Worm (Caenorhabditis elegans) whole organism, midembryonic: ENCODE data around the gene abu-9.

ENCODE experiments used
- T22C8.4 ChIP-seq: fragments of 200-800 bp; sonication (Bioruptor generic); IDR thresholded peaks from 2 replicates; pipeline ENCODE4 v1.3.6; 2022; ENCODE audit warnings: missing genetic modification characterization, missing compliant biosample characterization
- cog-1 ChIP-seq: sonication (generic microtip); optimal IDR thresholded peaks from 2 replicates; lab custom pipeline; 2016; ENCODE audit warnings: missing genetic modification characterization, missing compliant biosample characterization
- flt-1 ChIP-seq: fragments of 200-800 bp; sonication (Bioruptor generic); IDR thresholded peaks from 2 replicates; pipeline ENCODE4 v1.3.6; 2022; ENCODE audit warnings: missing genetic modification characterization, missing compliant biosample characterization
- klf-2 ChIP-seq: fragments of 200-800 bp; sonication (Bioruptor generic); conservative IDR thresholded peaks from 2 replicates; pipeline ENCODE4 v1.3.6; 2022; ENCODE audit warnings: missing genetic modification reagents, missing genetic modification characterization, missing compliant biosample characterization
- med-1 ChIP-seq: sonication (generic microtip); optimal IDR thresholded peaks from 2 replicates; lab custom pipeline; 2017; ENCODE audit warnings: missing genetic modification characterization, mild to moderate bottlenecking, missing compliant biosample characterization, antibody characterized with exemption, missing genetic modification reagents; ENCODE audit not compliant: insufficient read depth
- ref-1 ChIP-seq: fragments of 200-800 bp; sonication (Bioruptor generic); conservative IDR thresholded peaks from 2 replicates; pipeline ENCODE4 v1.3.6; 2022; ENCODE audit warnings: missing genetic modification reagents, missing genetic modification characterization, missing compliant biosample characterization
- tab-1 ChIP-seq: fragments of 200-800 bp; sonication (Bioruptor generic); IDR thresholded peaks from 2 replicates; pipeline ENCODE4 v1.3.6; 2022; ENCODE audit warnings: missing genetic modification characterization, missing compliant biosample characterization
- ztf-23 ChIP-seq: fragments of 200-800 bp; sonication (Bioruptor generic); IDR thresholded peaks from 2 replicates; pipeline ENCODE4 v1.3.6; 2022; ENCODE audit warnings: missing genetic modification reagents, missing genetic modification characterization, missing compliant biosample characterization
- ztf-29 ChIP-seq: fragments of 200-800 bp; sonication (Bioruptor generic); IDR thresholded peaks from 2 replicates; pipeline ENCODE4 v1.3.6; 2022; ENCODE audit warnings: missing genetic modification reagents, missing genetic modification characterization, missing compliant biosample characterization

The abu-9 gene

DNA sequence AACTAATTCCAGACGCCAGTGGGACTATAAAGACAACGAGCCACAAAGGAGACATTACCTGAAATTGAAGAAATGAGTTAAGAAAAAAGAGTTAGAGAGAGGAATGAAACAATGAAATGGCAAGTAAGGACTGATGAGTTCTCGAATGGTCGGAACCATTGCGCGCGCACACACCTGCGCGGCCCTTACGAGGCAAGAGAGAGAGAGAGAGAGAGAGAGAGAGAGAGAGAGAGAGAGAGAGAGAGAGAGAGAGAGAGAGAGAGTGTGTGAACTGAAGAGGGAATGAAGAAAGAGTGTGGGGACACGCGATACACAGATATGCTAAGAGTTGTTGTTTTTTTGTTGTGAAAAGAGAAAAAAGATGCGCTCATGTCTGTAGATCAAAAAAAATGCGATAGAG lies 4.5 kb downstream of the abu-9 start, which contains the start of gene R09F10.8:
TSS of gene R09F10.8 (minus strand) at position 58 of the 400 bp plus-strand sequence.
- TF ChIP-seq tab-1 (GFP tag; lab: Robert Waterston, UW), result no peak
- TF ChIP-seq ztf-23 (GFP tag; lab: Robert Waterston, UW), result no peak
- no peak for TF ChIP-seq ref-1
- no peak for TF ChIP-seq cog-1 (tag; lab: Kevin White, UChicago)
- TF ChIP-seq ztf-29 (GFP tag; lab: Robert Waterston, UW), result no peak
- TF ChIP-seq flt-1, result no peak
- no peak for TF ChIP-seq med-1 (GFP tag; lab: Kevin White, UChicago)
- TF ChIP-seq klf-2 (GFP tag; lab: Robert Waterston, UW), result no peak
- no peak for TF ChIP-seq T22C8.4 (GFP tag; lab: Robert Waterston, UW)

DNA sequence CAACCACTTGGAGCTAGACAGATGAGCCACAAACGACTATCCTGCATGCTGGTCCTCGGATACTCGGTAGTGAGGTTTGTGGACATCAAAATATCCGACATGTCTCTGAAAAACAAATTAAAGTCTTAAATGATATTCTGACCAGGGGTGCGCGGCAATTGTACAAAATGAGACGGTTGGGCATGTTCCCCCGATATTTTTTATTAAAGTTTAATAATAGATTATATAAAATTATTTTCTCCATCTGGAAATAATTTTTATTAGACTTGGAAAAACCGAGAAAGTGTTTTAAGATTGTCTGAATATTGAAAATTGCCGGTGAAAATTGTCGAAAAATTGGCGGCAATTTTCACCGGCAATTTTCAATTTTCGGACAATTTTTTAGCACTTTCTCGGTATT lies 5.9 kb downstream of the abu-9 start, which contains the start of gene F55E10.4:
TSS of gene F55E10.4 (minus strand) at position 101 of the 400 bp plus-strand sequence.
- TF ChIP-seq ztf-23 (GFP tag; lab: Robert Waterston, UW), result no peak
- no peak for TF ChIP-seq med-1 (GFP tag; lab: Kevin White, UChicago)
- TF ChIP-seq flt-1, result no peak
- no peak for TF ChIP-seq ztf-29 (GFP tag; lab: Robert Waterston, UW)
- TF ChIP-seq cog-1 (tag; lab: Kevin White, UChicago), result no peak
- TF ChIP-seq klf-2 (GFP tag; lab: Robert Waterston, UW), result no peak
- TF ChIP-seq T22C8.4 (GFP tag; lab: Robert Waterston, UW), result no peak
- no peak for TF ChIP-seq ref-1
- TF ChIP-seq tab-1 (GFP tag; lab: Robert Waterston, UW), result no peak

DNA sequence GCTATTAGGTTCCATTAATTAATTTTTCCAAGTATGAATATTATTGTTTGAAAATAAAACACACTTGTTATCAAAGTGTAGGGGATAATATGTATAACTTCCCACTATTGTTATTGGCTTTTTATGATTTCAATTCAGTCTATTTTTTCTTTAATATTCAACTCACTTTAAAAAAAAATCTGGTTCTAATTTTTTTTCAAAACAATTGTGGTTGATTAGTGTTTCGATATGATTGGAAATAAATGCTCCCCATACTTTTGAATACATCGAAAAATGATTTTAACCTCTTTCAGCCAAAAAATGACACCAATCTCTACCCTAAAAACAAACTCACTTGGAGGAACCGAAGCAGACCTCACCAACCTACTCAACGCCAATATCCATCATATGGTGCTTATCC lies 18.5 kb downstream of the abu-9 start, which contains the start of gene F55E10.2:
TSS of gene F55E10.2 (plus strand) at position 301 of the 400 bp plus-strand sequence.
- TF ChIP-seq ztf-29 (GFP tag; lab: Robert Waterston, UW) (no peak), cog-1 (tag; lab: Kevin White, UChicago) (no peak), klf-2 (GFP tag; lab: Robert Waterston, UW) (no peak), ztf-23 (GFP tag; lab: Robert Waterston, UW) (no peak), tab-1 (GFP tag; lab: Robert Waterston, UW) (no peak), med-1 (GFP tag; lab: Kevin White, UChicago) (no peak), flt-1 (no peak), T22C8.4 (GFP tag; lab: Robert Waterston, UW) (no peak), ref-1 (no peak)

DNA sequence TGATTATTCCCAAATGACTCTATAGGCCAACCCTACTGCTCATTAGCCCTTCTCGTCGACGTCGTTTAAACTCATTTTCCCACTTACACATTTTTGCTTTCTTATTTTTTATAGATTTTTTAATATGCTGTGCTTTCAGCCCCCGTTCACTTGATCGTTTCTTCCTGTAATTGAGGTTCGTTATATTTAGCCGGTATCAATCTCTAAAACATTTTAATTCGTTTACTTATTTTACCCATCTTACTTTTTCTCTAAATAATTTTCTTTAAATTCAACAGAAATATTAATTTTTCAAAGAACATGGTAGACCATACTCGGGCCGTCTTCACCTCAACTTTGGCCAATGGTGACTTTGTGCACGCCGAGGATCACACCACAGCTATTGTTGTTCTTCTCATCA lies 19.8 kb downstream of the abu-9 start, which contains the start of gene F55E10.1:
TSS of gene F55E10.1 (plus strand) at position 301 of the 400 bp plus-strand sequence.
- TF ChIP-seq ref-1 (no peak), T22C8.4 (GFP tag; lab: Robert Waterston, UW) (no peak), ztf-23 (GFP tag; lab: Robert Waterston, UW) (no peak), klf-2 (GFP tag; lab: Robert Waterston, UW) (no peak), ztf-29 (GFP tag; lab: Robert Waterston, UW) (no peak), med-1 (GFP tag; lab: Kevin White, UChicago) (no peak), cog-1 (tag; lab: Kevin White, UChicago) (no peak), tab-1 (GFP tag; lab: Robert Waterston, UW) (no peak), flt-1 (no peak)

DNA sequence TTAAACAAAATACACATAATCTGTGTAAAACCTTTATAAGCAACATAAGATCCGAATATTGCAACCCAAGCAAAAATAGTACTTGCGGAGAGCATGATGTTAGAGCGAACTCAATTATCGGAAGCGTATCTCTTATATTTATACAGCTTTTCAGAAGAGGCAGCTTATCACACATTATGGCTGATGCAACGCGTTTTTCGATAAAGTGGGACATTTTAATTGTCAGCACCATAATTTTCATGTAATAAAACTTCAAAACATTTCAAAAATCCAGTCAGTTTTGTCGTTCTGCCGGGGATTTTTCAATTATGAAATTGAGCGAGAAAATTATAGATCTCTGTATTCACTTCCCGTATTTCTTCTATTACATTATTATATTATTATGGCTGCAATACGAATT lies 24.3 kb downstream of the abu-9 start, which contains the start of gene drd-5:
TSS of gene drd-5 (minus strand) at position 101 of the 400 bp plus-strand sequence.
- TF ChIP-seq flt-1, result no peak
- TF ChIP-seq T22C8.4 (GFP tag; lab: Robert Waterston, UW), result no peak
- TF ChIP-seq klf-2 (GFP tag; lab: Robert Waterston, UW), result no peak
- TF ChIP-seq ref-1, result no peak
- TF ChIP-seq ztf-29 (GFP tag; lab: Robert Waterston, UW), result no peak
- no peak for TF ChIP-seq tab-1 (GFP tag; lab: Robert Waterston, UW)
- no peak for TF ChIP-seq ztf-23 (GFP tag; lab: Robert Waterston, UW)
- TF ChIP-seq med-1 (GFP tag; lab: Kevin White, UChicago), result no peak
- TF ChIP-seq cog-1 (tag; lab: Kevin White, UChicago), result no peak

DNA sequence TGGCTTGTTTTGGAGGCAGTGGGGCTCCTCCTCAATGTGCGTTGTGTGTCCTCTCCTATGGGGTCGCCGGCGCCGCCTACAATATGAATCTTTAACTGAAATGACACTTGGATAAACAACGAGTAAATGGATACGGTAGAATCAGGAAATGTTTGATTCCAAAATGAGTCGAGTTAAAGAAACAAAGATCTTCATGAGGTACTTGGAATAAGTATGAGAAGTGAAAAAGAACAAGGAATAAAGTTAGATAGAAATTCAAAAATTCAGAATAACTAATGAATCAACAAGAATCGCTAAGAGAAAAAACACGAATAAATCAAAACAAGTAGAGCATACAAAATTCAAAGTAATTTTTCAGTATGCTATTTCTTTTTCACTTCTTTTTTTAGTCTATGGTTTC lies 29.1 kb downstream of the abu-9 start, which contains the start of gene npr-28:
TSS of gene npr-28 (minus strand) at position 101 of the 400 bp plus-strand sequence.
- no peak for TF ChIP-seq klf-2 (GFP tag; lab: Robert Waterston, UW)
- TF ChIP-seq med-1 (GFP tag; lab: Kevin White, UChicago), result no peak
- no peak for TF ChIP-seq cog-1 (tag; lab: Kevin White, UChicago)
- no peak for TF ChIP-seq tab-1 (GFP tag; lab: Robert Waterston, UW)
- no peak for TF ChIP-seq ztf-23 (GFP tag; lab: Robert Waterston, UW)
- no peak for TF ChIP-seq ref-1
- no peak for TF ChIP-seq flt-1
- no peak for TF ChIP-seq T22C8.4 (GFP tag; lab: Robert Waterston, UW)
- TF ChIP-seq ztf-29 (GFP tag; lab: Robert Waterston, UW), result no peak

DNA sequence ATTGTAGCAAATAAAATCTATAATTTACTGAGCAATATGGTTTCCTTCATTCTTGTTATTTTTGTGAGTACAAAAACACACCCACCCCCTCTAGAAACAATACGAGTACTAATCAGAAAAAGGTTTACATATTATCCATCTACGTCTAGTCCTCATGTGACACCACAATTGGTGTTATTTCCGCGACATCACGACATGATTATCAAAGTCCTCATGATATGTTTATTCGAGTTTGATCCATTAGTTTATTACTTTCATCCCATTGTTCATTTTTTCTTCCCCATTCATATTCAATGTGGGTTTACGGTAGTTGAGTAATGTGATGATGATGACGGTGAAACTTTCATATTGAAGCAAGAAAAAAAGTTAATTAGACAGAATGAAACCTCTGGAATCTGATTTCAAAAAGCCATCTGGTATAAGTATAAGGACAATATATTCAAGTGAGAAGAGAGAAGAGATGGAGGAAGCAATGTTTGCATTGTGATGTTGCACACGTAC lies 32.4 kb downstream of the abu-9 start:
- TF ChIP-seq tab-1 (GFP tag; lab: Robert Waterston, UW), result no peak
- TF ChIP-seq med-1 (GFP tag; lab: Kevin White, UChicago), result no peak
- TF ChIP-seq cog-1 (tag; lab: Kevin White, UChicago), result no peak
- TF ChIP-seq flt-1, result no peak
- no peak for TF ChIP-seq ztf-23 (GFP tag; lab: Robert Waterston, UW)
- TF ChIP-seq ref-1, result no peak
- no peak for TF ChIP-seq ztf-29 (GFP tag; lab: Robert Waterston, UW)
- no peak for TF ChIP-seq klf-2 (GFP tag; lab: Robert Waterston, UW)
- no peak for TF ChIP-seq T22C8.4 (GFP tag; lab: Robert Waterston, UW)

DNA sequence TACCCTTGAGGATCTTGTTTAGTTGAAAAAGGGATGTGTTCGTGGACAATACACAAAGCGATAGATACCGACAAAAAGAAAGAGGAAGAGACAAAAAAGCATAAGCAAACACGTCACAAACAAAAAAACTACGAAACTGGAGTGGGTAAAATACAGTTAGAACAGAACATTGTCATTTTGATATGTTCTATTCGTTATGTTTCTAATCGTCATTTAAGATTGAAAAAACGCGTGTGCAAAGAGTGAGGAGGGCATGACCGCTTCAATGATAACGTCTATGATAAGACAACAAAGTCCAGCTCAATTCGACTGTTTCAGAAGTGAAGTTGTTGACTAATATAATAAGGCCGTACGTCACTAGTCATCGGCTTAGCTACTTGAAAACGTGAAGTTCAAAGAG lies 33.4 kb downstream of the abu-9 start:
- TF ChIP-seq T22C8.4 (GFP tag; lab: Robert Waterston, UW) (no peak), med-1 (GFP tag; lab: Kevin White, UChicago) (no peak), flt-1 (no peak), klf-2 (GFP tag; lab: Robert Waterston, UW) (no peak), ztf-23 (GFP tag; lab: Robert Waterston, UW) (no peak), ref-1 (no peak), ztf-29 (GFP tag; lab: Robert Waterston, UW) (no peak), tab-1 (GFP tag; lab: Robert Waterston, UW) (no peak), cog-1 (tag; lab: Kevin White, UChicago) (no peak)

DNA sequence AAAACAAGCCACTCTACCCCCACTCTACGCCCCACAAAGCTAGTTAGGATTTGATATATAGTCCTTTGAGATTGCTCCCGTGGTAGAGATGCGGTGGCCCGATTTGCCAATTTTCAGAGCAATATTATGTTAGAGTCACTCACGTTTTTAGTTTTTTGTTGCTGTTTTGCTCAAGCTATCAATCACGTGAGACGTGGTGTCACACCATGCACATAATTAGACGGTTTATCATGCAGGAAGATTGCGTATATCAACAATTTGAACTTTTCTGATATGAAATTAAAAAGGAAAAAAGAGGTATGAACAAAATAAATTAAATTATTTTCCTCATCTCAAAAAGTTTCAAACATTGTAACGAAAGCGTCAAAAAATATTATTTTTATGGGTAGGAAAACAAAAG lies 34.4 kb downstream of the abu-9 start:
- TF ChIP-seq flt-1 (no peak), T22C8.4 (GFP tag; lab: Robert Waterston, UW) (no peak), ztf-23 (GFP tag; lab: Robert Waterston, UW) (no peak), ref-1 (no peak), med-1 (GFP tag; lab: Kevin White, UChicago) (no peak), tab-1 (GFP tag; lab: Robert Waterston, UW) (no peak), klf-2 (GFP tag; lab: Robert Waterston, UW) (no peak), cog-1 (tag; lab: Kevin White, UChicago) (no peak), ztf-29 (GFP tag; lab: Robert Waterston, UW) (no peak)
